Worm (Caenorhabditis elegans) whole organism, young adult: Measurements from ENCODE around the gene srg-21.

Experiments used
- B0035.1 ChIP-seq: sonication (generic microtip); optimal IDR thresholded peaks from 2 replicates; lab custom pipeline; 2016; ENCODE audit warnings: missing genetic modification characterization, mild to moderate bottlenecking, missing compliant biosample characterization, missing genotype, missing genetic modification reagents
- F10E7.11 ChIP-seq: sonication (generic microtip); optimal IDR thresholded peaks from 2 replicates; lab custom pipeline; 2017; ENCODE audit warnings: mild to moderate bottlenecking, missing genetic modification characterization, moderate library complexity, missing compliant biosample characterization
- F37B4.10 ChIP-seq: fragments of 200-800 bp; sonication (Bioruptor generic); IDR thresholded peaks from 2 replicates; pipeline ENCODE4 v1.3.6; 2022; ENCODE audit warnings: missing genetic modification characterization, missing compliant biosample characterization
- Y53G8AR.9 ChIP-seq: fragments of 200-800 bp; sonication (Bioruptor generic); conservative IDR thresholded peaks from 2 replicates; pipeline ENCODE4 v1.3.6; 2022; ENCODE audit warnings: missing genetic modification reagents, missing genetic modification characterization, missing compliant biosample characterization
- Y56A3A.18 ChIP-seq: fragments of 200-800 bp; sonication (Bioruptor generic); IDR thresholded peaks from 2 replicates; pipeline ENCODE4 v1.3.6; 2022; ENCODE audit warnings: missing genetic modification reagents, missing genetic modification characterization, missing compliant biosample characterization
- Y79H2A.3 ChIP-seq: fragments of 200-800 bp; sonication (Bioruptor generic); conservative IDR thresholded peaks from 2 replicates; pipeline ENCODE4 v1.3.6; 2022; ENCODE audit warnings: missing genetic modification reagents, missing genetic modification characterization, missing compliant biosample characterization
- atf-7 ChIP-seq: sonication (generic microtip); optimal IDR thresholded peaks from 2 replicates; lab custom pipeline; 2017; ENCODE audit warnings: mild to moderate bottlenecking, missing genetic modification characterization, missing compliant biosample characterization
- attf-5 ChIP-seq: fragments of 200-800 bp; sonication (Bioruptor generic); optimal IDR thresholded peaks from 2 replicates; lab custom pipeline; 2018; ENCODE audit warnings: mild to moderate bottlenecking, missing genetic modification characterization, missing compliant biosample characterization
- bed-1 ChIP-seq: fragments of 200-800 bp; sonication (Bioruptor generic); IDR thresholded peaks from 2 replicates; pipeline ENCODE4 v1.3.6; 2022; ENCODE audit warnings: missing genetic modification reagents, missing genetic modification characterization, missing compliant biosample characterization
- ccch-3 ChIP-seq: fragments of 200-800 bp; sonication (Bioruptor generic); optimal IDR thresholded peaks from 2 replicates; lab custom pipeline; 2018; ENCODE audit warnings: mild to moderate bottlenecking, missing genetic modification characterization, missing compliant biosample characterization
- cebp-2 ChIP-seq: fragments of 200-800 bp; sonication (Bioruptor generic); IDR thresholded peaks from 2 replicates; pipeline ENCODE4 v1.3.6; 2022; ENCODE audit warnings: missing genetic modification characterization, missing compliant biosample characterization
- ceh-58 ChIP-seq: fragments of 200-800 bp; sonication (Bioruptor generic); IDR thresholded peaks from 2 replicates; pipeline ENCODE4 v1.3.6; 2022; ENCODE audit warnings: missing genetic modification characterization, missing compliant biosample characterization
- die-1 ChIP-seq: sonication (generic microtip); optimal IDR thresholded peaks from 2 replicates; lab custom pipeline; 2016; ENCODE audit warnings: missing genotype, mild to moderate bottlenecking, missing genetic modification characterization, missing compliant biosample characterization
- dox-1 ChIP-seq: fragments of 200-800 bp; sonication (Bioruptor generic); IDR thresholded peaks from 2 replicates; pipeline ENCODE4 v1.3.6; 2022; ENCODE audit warnings: missing genetic modification reagents, missing genetic modification characterization, missing compliant biosample characterization
- dpl-1 ChIP-seq: fragments of 150-350 bp; optimal IDR thresholded peaks from 2 replicates; lab custom pipeline; 2014; ENCODE audit warnings: missing biosample characterization, missing genetic modification reagents, missing genetic modification characterization
- egrh-3 ChIP-seq: fragments of 200-800 bp; sonication (Bioruptor generic); IDR thresholded peaks from 2 replicates; pipeline ENCODE4 v1.3.6; 2022; ENCODE audit warnings: missing genetic modification reagents, missing genetic modification characterization, missing compliant biosample characterization
- ekl-4 ChIP-seq: fragments of 200-800 bp; sonication (Bioruptor generic); IDR thresholded peaks from 2 replicates; pipeline ENCODE4 v1.3.6; 2022; ENCODE audit warnings: missing genetic modification reagents, missing genetic modification characterization, missing compliant biosample characterization
- ets-4 ChIP-seq: fragments of 200-800 bp; sonication (Bioruptor generic); optimal IDR thresholded peaks from 2 replicates; lab custom pipeline; 2018; ENCODE audit warnings: mild to moderate bottlenecking, missing genetic modification characterization, missing compliant biosample characterization
- fkh-3 ChIP-seq: sonication (generic microtip); optimal IDR thresholded peaks from 2 replicates; lab custom pipeline; 2016; ENCODE audit warnings: mild to moderate bottlenecking, missing genetic modification characterization, missing compliant biosample characterization
- him-1 ChIP-seq: sonication (generic microtip); optimal IDR thresholded peaks from 2 replicates; lab custom pipeline; 2016; ENCODE audit warnings: missing genotype, missing genetic modification reagents, missing genetic modification characterization, missing compliant biosample characterization
- hlh-12 ChIP-seq: sonication (generic microtip); optimal IDR thresholded peaks from 2 replicates; lab custom pipeline; 2016; ENCODE audit warnings: missing genetic modification characterization, missing compliant biosample characterization
- hmg-1.2 ChIP-seq: fragments of 200-800 bp; sonication (Bioruptor generic); IDR thresholded peaks from 2 replicates; pipeline ENCODE4 v1.3.6; 2022; ENCODE audit warnings: missing genetic modification reagents, missing genetic modification characterization, missing compliant biosample characterization
- hrde-1 ChIP-seq: sonication (generic microtip); optimal IDR thresholded peaks from 2 replicates; lab custom pipeline; 2016; ENCODE audit warnings: missing genetic modification characterization, mild to moderate bottlenecking, missing compliant biosample characterization, moderate library complexity, missing genotype, missing genetic modification reagents, borderline replicate concordance
- lag-1 ChIP-seq: fragments of 200-800 bp; sonication (Bioruptor generic); IDR thresholded peaks from 2 replicates; pipeline ENCODE4 v1.3.6; 2022; ENCODE audit warnings: missing genetic modification reagents, missing genetic modification characterization, missing compliant biosample characterization
- lin-40 ChIP-seq: sonication (generic microtip); optimal IDR thresholded peaks from 2 replicates; lab custom pipeline; 2016; ENCODE audit warnings: missing genetic modification characterization, mild to moderate bottlenecking, missing compliant biosample characterization, missing genotype, missing genetic modification reagents
- madf-3 ChIP-seq: fragments of 200-800 bp; sonication (Bioruptor generic); IDR thresholded peaks from 2 replicates; pipeline ENCODE4 v1.3.6; 2022; ENCODE audit warnings: missing genetic modification reagents, missing genetic modification characterization, missing compliant biosample characterization
- madf-6 ChIP-seq: fragments of 200-800 bp; sonication (Bioruptor generic); IDR thresholded peaks from 2 replicates; pipeline ENCODE4 v1.3.6; 2022; ENCODE audit warnings: missing genetic modification reagents, missing genetic modification characterization, missing compliant biosample characterization
- mcd-1 ChIP-seq: fragments of 200-800 bp; sonication (Bioruptor generic); IDR thresholded peaks from 2 replicates; pipeline ENCODE4 v1.3.6; 2022; ENCODE audit warnings: missing genetic modification reagents, missing genetic modification characterization, missing compliant biosample characterization
- mxl-1 ChIP-seq: sonication (generic microtip); optimal IDR thresholded peaks from 2 replicates; lab custom pipeline; 2016; ENCODE audit warnings: missing genetic modification characterization, missing compliant biosample characterization
- nhr-120 ChIP-seq: fragments of 200-800 bp; sonication (Bioruptor generic); IDR thresholded peaks from 2 replicates; pipeline ENCODE4 v1.3.6; 2022; ENCODE audit warnings: missing genetic modification characterization, missing compliant biosample characterization
- nhr-179 ChIP-seq: sonication (generic microtip); optimal IDR thresholded peaks from 2 replicates; lab custom pipeline; 2016; ENCODE audit warnings: mild to moderate bottlenecking, missing genetic modification characterization, missing compliant biosample characterization
- nhr-27 ChIP-seq: fragments of 200-800 bp; sonication (Bioruptor generic); optimal IDR thresholded peaks from 2 replicates; lab custom pipeline; 2018; ENCODE audit warnings: mild to moderate bottlenecking, missing genetic modification characterization, moderate library complexity, missing compliant biosample characterization
- nhr-90 ChIP-seq: sonication (generic microtip); optimal IDR thresholded peaks from 2 replicates; lab custom pipeline; 2016; ENCODE audit warnings: missing genotype, mild to moderate bottlenecking, missing genetic modification characterization, missing compliant biosample characterization
- rcor-1 ChIP-seq: fragments of 200-800 bp; sonication (Bioruptor generic); IDR thresholded peaks from 2 replicates; pipeline ENCODE4 v1.3.6; 2022; ENCODE audit warnings: missing genetic modification reagents, missing genetic modification characterization, missing compliant biosample characterization
- rec-8 ChIP-seq, 2 experiments: sonication (generic microtip); optimal IDR thresholded peaks; 2 replicates each; lab custom pipeline; 2016; ENCODE audit warnings: mild to moderate bottlenecking in 2 of 2, missing genetic modification characterization in 2 of 2, missing genetic modification reagents in 2 of 2, missing genotype in 2 of 2, missing biosample characterization in 1 of 2, missing compliant biosample characterization in 1 of 2, moderate library complexity in 1 of 2
- snpc-3.4 ChIP-seq: sonication (generic microtip); optimal IDR thresholded peaks from 2 replicates; lab custom pipeline; 2017; ENCODE audit warnings: missing genetic modification characterization, mild to moderate bottlenecking, missing compliant biosample characterization, antibody characterized with exemption, moderate library complexity, missing genotype, missing genetic modification reagents
- snpc-4 ChIP-seq, 5 experiments: fragments of 150-350 bp in 1 of 5; sonication (generic microtip) in 4 of 5; optimal IDR thresholded peaks; 2 replicates each; lab custom pipeline; 2014 to 2018; ENCODE audit warnings: missing genetic modification characterization in 5 of 5, missing biosample characterization in 3 of 5, antibody characterized with exemption in 2 of 5, mild to moderate bottlenecking in 2 of 5, missing compliant biosample characterization in 2 of 5, missing genotype in 2 of 5, moderate library complexity in 2 of 5, missing genetic modification reagents in 1 of 5
- tbp1 ChIP-seq: fragments of 200-800 bp; sonication (Bioruptor generic); optimal IDR thresholded peaks from 2 replicates; lab custom pipeline; 2018; ENCODE audit warnings: mild to moderate bottlenecking, missing genetic modification characterization, missing compliant biosample characterization
- unc-130 ChIP-seq: sonication (generic microtip); optimal IDR thresholded peaks from 2 replicates; lab custom pipeline; 2016; ENCODE audit warnings: missing genetic modification reagents, missing genetic modification characterization, missing compliant biosample characterization
- xnd-1 ChIP-seq: sonication (generic microtip); optimal IDR thresholded peaks from 2 replicates; lab custom pipeline; 2016; ENCODE audit warnings: missing genotype, missing genetic modification reagents, missing genetic modification characterization, missing compliant biosample characterization
- zim-3 ChIP-seq: sonication (generic microtip); optimal IDR thresholded peaks from 2 replicates; lab custom pipeline; 2017; ENCODE audit warnings: mild to moderate bottlenecking, missing genetic modification characterization, moderate library complexity, missing compliant biosample characterization
- ztf-26 ChIP-seq: sonication (generic microtip); optimal IDR thresholded peaks from 2 replicates; lab custom pipeline; 2017; ENCODE audit warnings: missing genetic modification characterization, missing compliant biosample characterization
- ztf-6 ChIP-seq: fragments of 200-800 bp; sonication (Bioruptor generic); IDR thresholded peaks from 2 replicates; pipeline ENCODE4 v1.3.6; 2022; ENCODE audit warnings: missing genetic modification reagents, missing genetic modification characterization, missing compliant biosample characterization

srg-21 gene

ce11 chrII:3118907-3119382, 27.8 kb upstream of the srg-21 start, which contains the start of gene T10D4.6:
Gene T10D4.6 (plus strand): TSS chrII:3119332.
- TF ChIP-seq mxl-1 (no peak), hmg-1.2 (GFP tag; lab: Robert Waterston, UW) (peak; percentile 84; the same call in 1 of the 2 replicates), attf-5 (peak; percentile 83)

DNA sequence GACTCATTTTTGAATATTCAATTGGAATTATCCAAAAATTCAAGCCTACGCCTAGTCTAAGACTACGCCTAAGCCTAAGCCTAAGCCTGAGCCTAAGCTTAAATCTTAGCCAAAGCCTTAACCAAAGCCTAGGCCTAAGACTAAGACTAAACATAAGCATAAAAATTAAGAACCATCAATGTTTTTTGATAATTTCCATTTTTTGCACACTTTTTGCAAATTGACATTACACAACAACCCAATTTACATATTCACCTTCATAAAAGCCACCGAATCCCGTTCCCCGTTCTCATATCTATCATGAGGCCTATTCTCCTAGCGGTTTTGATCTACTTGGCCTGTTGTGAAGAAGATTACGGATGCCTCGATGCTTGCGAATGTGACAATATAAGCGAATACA, 26.3 kb upstream of the srg-21 start, which contains the start of gene T10D4.7:
Gene T10D4.7, plus strand, starts transcription at position 301 of the 400 bp plus-strand sequence.
- TF ChIP-seq F37B4.10 (GFP tag; lab: Robert Waterston, UW) = no peak
- no peak for TF ChIP-seq zim-3 (tag; lab: Kevin White, UChicago)
- TF ChIP-seq nhr-120 (GFP tag; lab: Robert Waterston, UW) = no peak
- no peak for TF ChIP-seq Y56A3A.18 (GFP tag; lab: Robert Waterston, UW)
- TF ChIP-seq madf-6 (GFP tag; lab: Robert Waterston, UW) = no peak
- no peak for TF ChIP-seq him-1 (tag; lab: Kevin White, UChicago)
- no peak for TF ChIP-seq fkh-3 (tag; lab: Kevin White, UChicago)
- TF ChIP-seq ccch-3 (GFP tag; lab: Kevin White, UChicago) = no peak
- TF ChIP-seq xnd-1 (tag; lab: Kevin White, UChicago) = no peak
- no peak for TF ChIP-seq mxl-1
- TF ChIP-seq cebp-2 (GFP tag; lab: Robert Waterston, UW) = no peak
- no peak for TF ChIP-seq die-1 (tag; lab: Kevin White, UChicago)
- TF ChIP-seq hrde-1 (tag; lab: Kevin White, UChicago) = no peak
- TF ChIP-seq tbp1 (GFP tag; lab: Kevin White, UChicago) = no peak
- no peak for TF ChIP-seq ets-4 (GFP tag; lab: Kevin White, UChicago)
- no peak for TF ChIP-seq madf-3 (GFP tag; lab: Robert Waterston, UW)
- no peak for TF ChIP-seq lag-1 (GFP tag; lab: Robert Waterston, UW)
- no peak for TF ChIP-seq atf-7 (tag; lab: Kevin White, UChicago)

ce11 chrII:3113934-3114333, 22.8 kb upstream of the srg-21 start, which contains the start of gene clec-123:
Gene clec-123 (plus strand): TSS chrII:3114234.
- TF ChIP-seq ekl-4 = no peak
- no peak for TF ChIP-seq bed-1 (GFP tag; lab: Robert Waterston, UW)
- TF ChIP-seq hlh-12 (tag; lab: Kevin White, UChicago) = no peak
- TF ChIP-seq hrde-1 (tag; lab: Kevin White, UChicago) = no peak
- TF ChIP-seq F10E7.11 = no peak
- no peak for TF ChIP-seq Y79H2A.3 (GFP tag; lab: Robert Waterston, UW)
- no peak for TF ChIP-seq ceh-58 (GFP tag; lab: Robert Waterston, UW)
- no peak for TF ChIP-seq zim-3 (tag; lab: Kevin White, UChicago)
- TF ChIP-seq nhr-27 (tag; lab: Kevin White, UChicago) = no peak

DNA sequence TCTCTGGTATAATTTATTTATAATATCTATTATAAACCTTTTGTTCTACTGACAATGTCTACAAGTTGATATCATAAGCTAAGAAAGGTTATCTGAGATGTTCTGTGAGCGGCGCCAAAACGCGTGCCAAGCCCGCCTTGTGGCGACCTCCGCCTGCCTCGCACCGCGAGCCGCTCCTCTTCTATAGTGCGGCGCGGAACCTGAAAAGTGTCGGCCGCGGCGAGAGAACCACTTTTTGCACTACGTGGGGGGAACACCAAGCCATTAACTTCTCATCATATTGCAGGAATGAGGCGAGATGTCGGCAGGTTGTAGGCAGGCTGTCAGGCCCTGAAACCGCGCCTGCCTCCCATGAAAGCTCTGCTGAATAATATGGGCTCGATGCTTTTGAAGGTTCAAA, 22.1 kb upstream of the srg-21 start:
- peak; percentile 40; the same call in 1 of the 2 replicates for TF ChIP-seq mcd-1 (GFP tag; lab: Robert Waterston, UW)
- TF ChIP-seq hmg-1.2 (GFP tag; lab: Robert Waterston, UW) = peak; percentile 60
- TF ChIP-seq dpl-1 = no peak
- TF ChIP-seq him-1 (tag; lab: Kevin White, UChicago) = no peak
- TF ChIP-seq unc-130 = no peak
- TF ChIP-seq rcor-1 (GFP tag; lab: Robert Waterston, UW) = no peak
- no peak for TF ChIP-seq nhr-90
- peak; percentile 32 for TF ChIP-seq snpc-3.4 (tag; lab: Kevin White, UChicago)
- TF ChIP-seq dox-1 (GFP tag; lab: Robert Waterston, UW) = 0 out of 2 replicates have a peak, but pooled peaks have one; percentile 23
- no peak for TF ChIP-seq ztf-6 (GFP tag; lab: Robert Waterston, UW)
- TF ChIP-seq egrh-3 = peak; percentile 69; the same call in 1 of the 2 replicates
- no peak for TF ChIP-seq ets-4 (GFP tag; lab: Kevin White, UChicago)
- no peak for TF ChIP-seq ekl-4
- no peak for TF ChIP-seq lin-40 (tag; lab: Kevin White, UChicago)
- TF ChIP-seq ztf-26 (tag; lab: Kevin White, UChicago) = no peak
- no peak for TF ChIP-seq rec-8 (tag; optimal IDR thresholded peaks at IDR 0.05; lab: Kevin White, UChicago)
- TF ChIP-seq Y53G8AR.9 (GFP tag; lab: Robert Waterston, UW) = no peak
- TF ChIP-seq snpc-4 (GFP tag; optimal IDR thresholded peaks at IDR 0.05; lab: Kevin White, UChicago) = peak; percentile 81
- TF ChIP-seq snpc-4 (tag; optimal IDR thresholded peaks at IDR 0.05; lab: Kevin White, UChicago) = peak; percentile 35 to 94 (median 86)
- TF ChIP-seq B0035.1 (tag; lab: Kevin White, UChicago) = no peak
- peak; percentile 18 for TF ChIP-seq nhr-179 (tag; lab: Kevin White, UChicago)
